Worm (Caenorhabditis elegans) whole organism, young adult: ENCODE measurements around the gene Y39E4B.11.
A peak's percentile ranks its signal among the peaks of the same experiment; 100 is the strongest.

Experiments used
- ama-1 ChIP-seq, 3 experiments: fragments of 150-350 bp in 1 of 3; sonication (generic microtip) in 2 of 3; optimal IDR thresholded peaks; 2 replicates each; lab custom pipeline; 2014 to 2018; ENCODE audit warnings: missing biosample characterization in 2 of 3, missing genetic modification characterization in 2 of 3, missing genetic modification reagents in 2 of 3
- nhr-80 ChIP-seq: sonication (generic microtip); optimal IDR thresholded peaks from 2 replicates; lab custom pipeline; 2016; ENCODE audit warnings: missing genetic modification characterization, missing compliant biosample characterization
- tbp1 ChIP-seq: fragments of 200-800 bp; sonication (Bioruptor generic); optimal IDR thresholded peaks from 2 replicates; lab custom pipeline; 2018; ENCODE audit warnings: mild to moderate bottlenecking, missing genetic modification characterization, missing compliant biosample characterization
- ztf-25 ChIP-seq: fragments of 200-800 bp; sonication (Bioruptor generic); IDR thresholded peaks from 2 replicates; pipeline ENCODE4 v1.3.6; 2022; ENCODE audit warnings: missing genetic modification reagents, missing genetic modification characterization, missing compliant biosample characterization

ce11 chrIII:13225019-13225418 lies 20.2 kb downstream of the Y39E4B.11 start:
- TF ChIP-seq ztf-25 (GFP tag; lab: Robert Waterston, UW) = no peak
- TF ChIP-seq ama-1 (optimal IDR thresholded peaks at IDR 0.05; lab: Kevin White, UChicago) = no peak
- TF ChIP-seq ama-1 (GFP tag; optimal IDR thresholded peaks at IDR 0.05; lab: Kevin White, UChicago) = no peak
- TF ChIP-seq nhr-80 (tag; lab: Kevin White, UChicago) = no peak
- TF ChIP-seq tbp1 = peak; percentile 94
